Worm (Caenorhabditis elegans) whole organism, L4/young adult: Measurements from ENCODE around the gene R11D1.2.

ENCODE experiments used
- W03F9.2 ChIP-seq: fragments of 150-350 bp; optimal IDR thresholded peaks from 2 replicates; lab custom pipeline; 2014; ENCODE audit warnings: missing biosample characterization, missing genetic modification characterization
- dao-5 ChIP-seq: sonication (generic microtip); optimal IDR thresholded peaks from 2 replicates; lab custom pipeline; 2016; ENCODE audit warnings: missing genotype, missing genetic modification characterization, moderate library complexity, missing compliant biosample characterization
- him-1 ChIP-seq: sonication (generic microtip); optimal IDR thresholded peaks from 2 replicates; lab custom pipeline; 2016; ENCODE audit warnings: missing genotype, missing genetic modification reagents, missing genetic modification characterization, missing compliant biosample characterization

The R11D1.2 gene

DNA sequence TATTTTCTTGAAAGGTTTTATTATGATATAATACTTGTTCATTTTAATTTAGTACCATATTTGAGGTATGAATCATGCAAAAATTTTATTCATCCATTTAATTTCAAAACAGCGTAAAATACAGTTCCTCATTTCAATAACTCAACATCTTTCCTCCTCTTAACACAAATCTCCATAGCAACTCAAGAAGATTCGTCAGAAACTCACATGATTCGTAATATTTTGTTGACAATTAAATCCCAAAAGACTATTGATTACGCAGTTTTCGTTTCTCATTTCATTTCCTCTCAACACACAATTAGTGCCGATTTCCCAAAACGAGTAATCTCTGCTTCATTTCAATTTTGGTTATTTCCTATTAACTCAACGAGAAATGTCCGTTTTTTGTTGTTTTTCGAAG is at the start of gene R11D1.2:
TSS of gene R11D1.2 (plus strand) at position 301 of the 400 bp plus-strand sequence.
- TF ChIP-seq W03F9.2 (no peak), dao-5 (tag; lab: Kevin White, UChicago) (no peak), him-1 (tag; lab: Kevin White, UChicago) (no peak)

DNA sequence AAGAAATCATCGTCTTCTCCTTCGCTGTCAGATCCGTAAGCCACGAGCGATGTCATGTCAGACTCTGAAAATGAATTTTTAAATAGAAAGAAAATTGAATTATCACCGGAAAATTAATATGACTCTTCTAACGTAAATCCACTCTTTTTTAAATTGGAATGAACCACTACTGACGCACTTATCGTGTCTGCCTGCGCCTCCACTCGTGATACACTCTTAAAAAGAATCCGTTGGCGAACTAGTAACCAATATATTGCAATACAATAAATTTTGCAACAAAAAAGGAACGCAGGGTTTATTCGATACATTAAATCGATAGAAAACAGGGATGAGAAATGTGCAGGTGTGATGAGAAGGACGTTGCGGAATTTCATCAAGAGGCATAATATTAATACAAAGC is 49.0 kb upstream of the R11D1.2 start, which contains the start of gene ccch-3:
TSS of gene ccch-3 (minus strand) at position 262 of the 400 bp plus-strand sequence.
- TF ChIP-seq him-1 (tag; lab: Kevin White, UChicago), result no peak
- TF ChIP-seq W03F9.2, result peak; percentile 54
- TF ChIP-seq dao-5 (tag; lab: Kevin White, UChicago), result no peak

DNA sequence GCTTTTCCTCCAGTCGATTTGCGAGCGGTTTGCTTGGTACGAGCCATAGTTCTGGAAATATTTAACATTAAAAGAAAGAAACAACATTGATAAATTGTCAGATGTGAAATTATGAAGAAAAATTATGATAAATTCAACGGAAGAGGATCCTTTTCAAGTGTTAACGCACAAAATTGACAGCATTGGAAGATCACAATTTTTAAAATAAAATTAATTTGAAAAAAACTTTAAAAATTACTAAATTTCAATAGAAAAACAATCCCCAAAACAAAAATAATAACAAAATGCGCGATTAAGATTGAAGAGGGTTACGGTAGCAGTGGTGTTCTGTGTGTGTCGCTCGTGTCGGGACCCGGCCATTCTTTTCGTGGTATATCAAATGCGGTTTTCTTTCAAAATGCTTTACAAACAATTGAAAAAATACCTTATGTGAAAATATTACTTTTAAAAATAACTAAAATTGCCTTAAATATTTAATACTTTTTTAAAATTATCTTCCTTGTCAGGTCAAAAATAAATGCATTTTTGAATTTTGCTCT is 48.1 kb upstream of the R11D1.2 start, which contains the start of gene his-74:
TSS of gene his-74 (minus strand) at position 51 of the 539 bp plus-strand sequence.
- TF ChIP-seq dao-5 (tag; lab: Kevin White, UChicago) (no peak), W03F9.2 (no peak), him-1 (tag; lab: Kevin White, UChicago) (no peak)

DNA sequence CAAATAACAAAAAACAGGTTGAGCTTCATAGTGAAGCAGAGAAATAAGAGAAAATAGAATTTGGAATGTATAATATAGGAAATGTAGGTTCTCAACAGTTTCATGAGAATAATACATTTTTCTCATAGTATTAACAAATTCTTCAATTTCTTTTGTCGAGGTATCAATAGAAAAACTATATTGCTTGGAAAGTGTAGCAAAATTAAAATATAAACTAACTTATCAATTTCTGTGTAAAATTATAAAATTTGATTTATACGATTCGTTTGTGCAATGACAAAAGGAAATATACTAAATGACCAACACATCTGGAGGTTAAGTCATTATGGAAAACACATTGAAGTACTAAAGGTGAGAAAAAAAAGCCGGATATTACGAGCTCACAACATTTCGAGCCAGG is 46.8 kb upstream of the R11D1.2 start, which contains the start of gene W05B10.3:
TSS of gene W05B10.3 (minus strand) at position 101 of the 400 bp plus-strand sequence.
- TF ChIP-seq dao-5 (tag; lab: Kevin White, UChicago) (no peak), W03F9.2 (no peak), him-1 (tag; lab: Kevin White, UChicago) (no peak)

DNA sequence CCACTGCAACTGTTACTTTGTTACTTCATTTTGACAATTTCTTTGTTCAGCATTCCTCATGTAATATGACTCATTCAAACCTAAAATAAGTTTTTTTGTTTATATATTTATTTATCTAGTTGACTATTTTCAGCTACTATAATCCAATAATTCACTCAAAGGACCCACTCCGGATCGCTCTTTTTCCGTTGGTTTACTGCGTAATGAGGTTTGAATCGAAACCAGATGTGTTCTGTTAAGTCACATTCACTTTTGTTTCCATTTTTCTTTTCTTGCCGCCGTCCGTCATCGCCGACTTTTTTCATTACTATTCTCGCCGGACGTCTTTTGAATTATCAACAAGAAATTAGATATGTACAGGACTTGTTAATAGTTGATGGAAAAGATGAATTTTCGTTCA is 45.0 kb upstream of the R11D1.2 start:
- TF ChIP-seq him-1 (tag; lab: Kevin White, UChicago) (no peak), dao-5 (tag; lab: Kevin White, UChicago) (no peak), W03F9.2 (no peak)

DNA sequence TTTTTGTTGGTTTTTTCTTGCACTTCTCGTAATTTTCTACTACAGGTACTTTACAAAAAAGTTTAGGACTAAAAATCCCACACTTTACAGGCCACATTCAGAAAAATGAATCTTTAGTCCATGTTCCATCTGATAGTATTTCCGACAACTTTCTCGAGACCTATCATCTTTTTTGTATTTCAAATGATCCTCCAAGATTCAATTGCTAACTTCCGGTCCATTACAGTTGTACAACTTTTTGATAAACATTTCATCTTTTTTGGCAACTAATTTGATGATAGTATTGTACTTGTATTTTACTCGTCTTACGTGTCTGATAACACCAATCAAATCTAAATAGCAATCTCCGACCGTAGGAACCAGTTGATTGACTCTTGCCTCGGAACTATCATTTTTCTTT is 41.0 kb upstream of the R11D1.2 start:
- TF ChIP-seq W03F9.2 (no peak), him-1 (tag; lab: Kevin White, UChicago) (no peak), dao-5 (tag; lab: Kevin White, UChicago) (no peak)

ce11 chrV:12667926-12668325 is 40.5 kb upstream of the R11D1.2 start, which contains the start of gene W05B10.4:
W05B10.4 (plus strand) TSS chrV:12668226.
- no peak for TF ChIP-seq dao-5 (tag; lab: Kevin White, UChicago)
- no peak for TF ChIP-seq W03F9.2
- TF ChIP-seq him-1 (tag; lab: Kevin White, UChicago), result no peak

DNA sequence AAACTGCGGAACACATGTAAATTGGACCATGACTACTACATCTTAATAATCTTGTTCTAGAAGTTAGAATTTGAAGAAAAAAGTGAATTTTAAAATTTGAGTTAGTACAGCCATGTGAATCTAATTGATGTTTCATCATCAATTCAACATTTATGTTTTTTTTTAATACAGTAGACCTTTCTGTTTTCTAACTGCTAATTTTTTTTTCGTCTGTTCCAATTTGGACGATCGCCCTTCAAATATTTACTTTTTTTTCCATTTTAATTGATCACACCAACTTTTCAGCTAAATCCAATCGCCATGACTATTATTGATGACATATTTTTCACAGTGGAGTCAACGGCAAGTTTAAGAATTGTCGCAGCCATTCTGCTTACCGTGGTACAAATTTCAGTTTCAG is 37.8 kb upstream of the R11D1.2 start, which contains the start of gene srx-116:
TSS of gene srx-116 (plus strand) at position 301 of the 400 bp plus-strand sequence.
- no peak for TF ChIP-seq W03F9.2
- TF ChIP-seq dao-5 (tag; lab: Kevin White, UChicago), result no peak
- TF ChIP-seq him-1 (tag; lab: Kevin White, UChicago), result no peak

ce11 chrV:12673745-12674144 is 34.7 kb upstream of the R11D1.2 start:
- no peak for TF ChIP-seq dao-5 (tag; lab: Kevin White, UChicago)

DNA sequence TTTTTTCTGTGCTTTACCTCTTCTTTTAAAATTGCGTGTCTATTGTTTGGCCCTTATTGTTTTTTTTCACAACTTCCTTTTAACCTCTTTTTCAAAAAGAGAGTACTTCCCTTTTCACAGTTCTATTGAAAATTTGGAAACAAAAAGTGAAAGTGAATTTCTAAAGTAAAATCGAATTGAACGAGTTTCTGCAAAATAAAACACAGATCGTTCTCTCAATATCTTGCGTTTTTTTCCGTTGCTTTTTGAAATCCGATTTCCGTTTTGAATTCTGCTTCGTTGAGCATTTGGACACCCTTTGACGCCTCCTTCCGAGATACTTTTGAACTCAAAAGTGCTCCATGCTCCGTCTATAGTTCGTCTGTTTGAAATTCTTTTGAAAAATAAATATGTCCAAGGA is 32.1 kb upstream of the R11D1.2 start:
- TF ChIP-seq him-1 (tag; lab: Kevin White, UChicago) (no peak), dao-5 (tag; lab: Kevin White, UChicago) (no peak), W03F9.2 (no peak)

DNA sequence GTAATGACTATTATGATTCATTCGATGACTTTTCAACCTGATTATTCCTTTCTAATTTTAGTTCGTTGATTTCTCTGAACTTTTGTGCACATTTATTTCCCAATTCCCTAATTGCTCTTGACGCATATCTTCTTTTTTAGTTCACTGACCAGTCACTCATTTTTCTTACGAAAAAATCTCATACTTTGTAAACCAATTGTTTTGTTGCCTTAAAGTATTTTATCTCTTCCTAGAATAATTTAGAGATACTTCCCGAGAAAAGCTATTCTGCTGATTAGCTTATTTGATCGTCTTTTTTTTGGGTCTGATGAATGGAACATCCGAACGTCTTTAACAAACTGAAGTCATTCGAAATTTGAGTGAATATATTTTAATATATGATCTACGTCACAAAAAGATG is 29.1 kb upstream of the R11D1.2 start:
- TF ChIP-seq dao-5 (tag; lab: Kevin White, UChicago) (no peak), W03F9.2 (no peak), him-1 (tag; lab: Kevin White, UChicago) (no peak)

ce11 chrV:12679807-12680206 is 28.6 kb upstream of the R11D1.2 start, which contains the start of gene frpr-15:
frpr-15 (plus strand) TSS chrV:12680107.
- TF ChIP-seq dao-5 (tag; lab: Kevin White, UChicago), result no peak
- TF ChIP-seq W03F9.2, result no peak
- no peak for TF ChIP-seq him-1 (tag; lab: Kevin White, UChicago)

- TF ChIP-seq dao-5 (tag; lab: Kevin White, UChicago) (no peak), him-1 (tag; lab: Kevin White, UChicago) (no peak), W03F9.2 (no peak)
Observed at ce11 chrV:12683205-12683604, 25.2 kb upstream of the R11D1.2 start.

ce11 chrV:12695155-12695554 is 13.2 kb upstream of the R11D1.2 start, which contains the start of gene parn-1:
parn-1 (minus strand) TSS chrV:12695255.
- TF ChIP-seq W03F9.2, result no peak
- TF ChIP-seq dao-5 (tag; lab: Kevin White, UChicago), result no peak
- TF ChIP-seq him-1 (tag; lab: Kevin White, UChicago), result no peak

DNA sequence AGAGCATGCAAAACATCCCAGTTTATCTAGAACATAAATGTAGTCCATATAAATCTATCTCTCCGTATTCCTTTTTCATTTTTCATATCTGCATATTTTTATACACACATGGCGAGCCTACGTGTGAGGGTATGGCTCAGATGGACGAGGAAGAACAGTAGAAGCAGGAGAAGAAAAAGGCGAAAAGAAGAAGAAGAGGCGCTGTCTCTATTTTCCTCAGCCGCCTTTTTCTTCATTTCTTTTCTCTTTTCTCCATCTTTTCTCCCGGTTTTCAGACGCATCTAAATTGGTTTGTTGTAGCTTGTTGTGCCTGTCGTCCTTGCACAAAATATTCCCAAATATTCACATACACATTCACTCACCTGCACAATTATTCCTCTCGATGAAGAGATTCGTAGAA is 12.4 kb upstream of the R11D1.2 start, which contains the start of gene K10C8.4:
TSS of gene K10C8.4 (plus strand) at position 301 of the 400 bp plus-strand sequence.
- TF ChIP-seq dao-5 (tag; lab: Kevin White, UChicago) (no peak), W03F9.2 (no peak), him-1 (tag; lab: Kevin White, UChicago) (no peak)
